Worm (Caenorhabditis elegans): Measurements from ENCODE around the gene K08F9.1.

ce11 chrV:15127955-15128354 is 15.2 kb downstream of the K08F9.1 start, which contains the start of gene srr-7:
- TF ChIP-seq med-1 (GFP tag; optimal IDR thresholded peaks at IDR 0.05; ENCODE audit: insufficient read depth) (no peak), flt-1 (GFP tag; IDR thresholded peaks at IDR 0.05) (no peak), ref-1 (GFP tag; conservative IDR thresholded peaks at IDR 0.05) (no peak), ztf-23 (GFP tag; IDR thresholded peaks at IDR 0.05) (no peak), klf-2 (GFP tag; conservative IDR thresholded peaks at IDR 0.05) (no peak), T22C8.4 (GFP tag; IDR thresholded peaks at IDR 0.05) (no peak), cog-1 (tag; optimal IDR thresholded peaks at IDR 0.05) (no peak)
